Fruit fly (Drosophila melanogaster) Kc167 (cell line): ENCODE results near the gene Dab.

Source experiments
- Myc ChIP-seq: fragments of >200 bp; optimal IDR thresholded peaks from 2 replicates; lab custom pipeline; 2017; ENCODE audit warnings: missing external identifiers
- Sin3A ChIP-seq: fragments of >200 bp; optimal IDR thresholded peaks from 2 replicates; lab custom pipeline; 2018; ENCODE audit warnings: missing external identifiers
- h ChIP-seq: fragments of >200 bp; optimal IDR thresholded peaks from 3 replicates; lab custom pipeline; 2018; ENCODE audit warnings: missing external identifiers
- insv ChIP-seq: fragments of >200 bp; optimal IDR thresholded peaks from 3 replicates; lab custom pipeline; 2018; ENCODE audit warnings: missing external identifiers
- psq ChIP-seq: fragments of >200 bp; optimal IDR thresholded peaks from 2 replicates; lab custom pipeline; 2017; ENCODE audit warnings: missing external identifiers

dm6 chr3L:16730645-16731044, 18.7 kb downstream of the Dab start, which contains the start of gene Dbp73D:
- TF ChIP-seq Myc (no peak), h (lab: Kevin White, UChicago) (no peak), psq (lab: Kevin White, UChicago) (no peak), insv (lab: Kevin White, UChicago) (no peak), Sin3A (no peak)
